Worm (Caenorhabditis elegans) whole organism, midembryonic: ENCODE measurements around the gene F19C7.3.

Source experiments
- cog-1 ChIP-seq: sonication (generic microtip); optimal IDR thresholded peaks from 2 replicates; lab custom pipeline; 2016; ENCODE audit warnings: missing genetic modification characterization, missing compliant biosample characterization
- tab-1 ChIP-seq: fragments of 200-800 bp; sonication (Bioruptor generic); IDR thresholded peaks from 2 replicates; pipeline ENCODE4 v1.3.6; 2022; ENCODE audit warnings: missing genetic modification characterization, missing compliant biosample characterization
- ztf-23 ChIP-seq: fragments of 200-800 bp; sonication (Bioruptor generic); IDR thresholded peaks from 2 replicates; pipeline ENCODE4 v1.3.6; 2022; ENCODE audit warnings: missing genetic modification reagents, missing genetic modification characterization, missing compliant biosample characterization

DNA sequence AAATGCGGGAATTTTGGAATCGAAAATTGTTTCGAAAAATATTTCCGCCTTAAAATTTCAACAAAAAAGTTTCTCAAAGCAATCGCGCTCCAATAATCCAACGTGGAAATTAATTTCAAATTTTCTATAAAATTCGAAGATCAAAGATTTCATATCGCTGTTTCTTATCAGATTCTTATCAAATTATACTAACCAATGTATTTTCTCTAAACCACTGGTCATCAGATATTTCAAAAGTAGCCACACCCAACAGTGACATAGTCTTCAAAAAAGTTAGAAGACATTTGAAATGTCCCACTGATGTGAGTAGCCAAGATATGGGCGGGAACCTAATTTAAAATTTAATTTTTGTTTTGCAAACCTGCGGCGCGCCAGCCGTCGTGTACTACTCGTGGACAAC is 9.4 kb upstream of the F19C7.3 start:
- no peak for TF ChIP-seq ztf-23 (GFP tag; lab: Robert Waterston, UW)
- no peak for TF ChIP-seq cog-1
- TF ChIP-seq tab-1 (GFP tag; lab: Robert Waterston, UW) = no peak
